Fruit fly (Drosophila melanogaster): ENCODE data around the gene CG13131.

CG13131 gene

DNA sequence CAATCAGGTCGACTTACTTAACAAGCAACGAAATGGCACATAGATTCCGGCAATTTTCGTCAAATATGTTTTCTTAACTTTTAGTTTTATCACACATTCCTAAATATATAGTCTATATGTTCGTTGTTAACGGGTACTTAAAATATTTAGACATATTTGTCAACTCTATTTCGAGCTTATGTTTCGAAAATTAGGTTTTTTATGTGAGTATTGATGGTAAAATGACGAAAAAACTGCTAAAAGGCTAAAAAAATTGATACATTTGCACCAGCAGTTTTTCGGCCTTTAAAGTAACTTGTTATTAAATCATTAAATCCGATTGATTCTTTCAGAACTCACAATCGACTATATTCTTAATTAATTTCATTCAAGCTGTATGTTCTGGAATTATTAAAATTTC is at the start of gene CG13131:
Gene CG13131, minus strand, starts transcription at position 101 of the 400 bp plus-strand sequence.
- TF ChIP-seq noc (tag; optimal IDR thresholded peaks at IDR 0.05), result no peak

dm6 chr2L:10064754-10065153 is 47.5 kb upstream of the CG13131 start:
- TF ChIP-seq noc (tag; optimal IDR thresholded peaks at IDR 0.05), result no peak

dm6 chr2L:10061276-10061675 is 44.0 kb upstream of the CG13131 start:
- TF ChIP-seq noc (tag; optimal IDR thresholded peaks at IDR 0.05), result no peak

DNA sequence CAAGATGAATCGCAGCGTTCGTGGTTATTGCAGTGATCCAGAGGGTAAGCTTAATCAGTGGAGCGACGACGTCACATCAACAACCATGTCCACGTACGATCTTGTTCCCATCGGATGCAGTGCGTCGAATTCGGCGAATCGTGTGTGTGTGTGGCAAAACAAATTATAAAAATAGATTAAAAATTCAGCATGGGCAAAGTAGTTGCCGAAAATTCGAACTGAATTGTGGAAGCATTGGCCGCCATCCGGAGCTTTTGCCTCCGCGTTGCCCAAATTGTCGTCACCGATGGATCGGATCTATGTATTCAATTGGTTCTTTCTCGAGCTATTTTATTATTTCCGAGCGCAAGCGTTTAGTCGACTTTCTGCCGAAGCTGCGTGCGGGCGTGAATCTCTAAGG is 43.3 kb upstream of the CG13131 start, which contains the start of gene Spn31A:
Gene Spn31A, plus strand, starts transcription at position 301 of the 400 bp plus-strand sequence.
- no peak for TF ChIP-seq noc (tag; optimal IDR thresholded peaks at IDR 0.05)

DNA sequence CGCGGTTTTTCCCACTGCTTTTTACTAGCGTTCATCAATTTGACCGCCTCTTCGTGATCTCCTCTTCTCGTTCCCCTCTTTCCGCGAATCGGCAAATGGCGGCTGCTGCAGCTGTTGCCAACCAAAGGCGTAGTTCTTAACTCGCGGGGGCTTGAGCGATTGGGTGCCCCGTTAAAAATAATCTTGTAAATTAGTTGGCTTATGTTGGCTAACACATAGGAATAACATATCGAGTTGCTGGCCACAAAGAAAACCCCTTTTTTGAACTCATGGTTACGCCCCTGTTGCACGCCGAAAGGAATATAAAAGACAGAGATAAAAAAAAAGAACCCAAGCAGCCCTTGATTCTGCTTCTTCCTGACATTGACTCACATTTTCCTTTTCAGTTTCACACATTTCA is 40.0 kb upstream of the CG13131 start:
- TF ChIP-seq noc (tag; optimal IDR thresholded peaks at IDR 0.05), result no peak

- no peak for TF ChIP-seq noc (tag; optimal IDR thresholded peaks at IDR 0.05)
These were observed 39.4 kb upstream of the CG13131 start, which contains the start of gene Pen for dm6 chr2L:10056705-10057104. Gene Pen (plus strand): TSS chr2L:10056900.

dm6 chr2L:10053583-10054263 is 36.5 kb upstream of the CG13131 start, which contains the start of gene Cpr31A:
Gene Cpr31A (plus strand): TSS chr2L:10054213.
- no peak for TF ChIP-seq noc (tag; optimal IDR thresholded peaks at IDR 0.05)

- TF ChIP-seq noc (tag; optimal IDR thresholded peaks at IDR 0.05), result no peak
These were observed 32.0 kb upstream of the CG13131 start, which contains the start of gene CG33301 for dm6 chr2L:10049280-10049679. Gene CG33301 (plus strand): TSS chr2L:10049580.

- no peak for TF ChIP-seq noc (tag; optimal IDR thresholded peaks at IDR 0.05)
These were observed 18.6 kb upstream of the CG13131 start for dm6 chr2L:10035786-10036364.

dm6 chr2L:10033410-10033809 is 16.1 kb upstream of the CG13131 start:
- no peak for TF ChIP-seq noc (tag; optimal IDR thresholded peaks at IDR 0.05)

dm6 chr2L:10032415-10032814 is 15.2 kb upstream of the CG13131 start, which contains the start of gene obst-B:
Gene obst-B (plus strand): TSS chr2L:10032690.
- no peak for TF ChIP-seq noc (tag; optimal IDR thresholded peaks at IDR 0.05)

- no peak for TF ChIP-seq noc (tag; optimal IDR thresholded peaks at IDR 0.05)
These were observed 9.1 kb upstream of the CG13131 start, which contains the start of gene CG13127 for dm6 chr2L:10026376-10026775. Gene CG13127 (plus strand): TSS chr2L:10026676.

dm6 chr2L:10009800-10010658 is 7.2 kb downstream of the CG13131 start:
- peak; percentile 99 for TF ChIP-seq noc (tag; optimal IDR thresholded peaks at IDR 0.05)

dm6 chr2L:10009293-10009695 is 8.0 kb downstream of the CG13131 start, which contains the start of gene Trp1:
Gene Trp1 (plus strand): TSS chr2L:10009381.
- no peak for TF ChIP-seq noc (tag; optimal IDR thresholded peaks at IDR 0.05)

- no peak for TF ChIP-seq noc (tag; optimal IDR thresholded peaks at IDR 0.05)
These were observed 12.7 kb downstream of the CG13131 start for dm6 chr2L:10004574-10004973.

dm6 chr2L:10003593-10003992 is 13.7 kb downstream of the CG13131 start, which contains the start of gene Ndf:
Gene Ndf (plus strand): TSS chr2L:10003832.
- peak; percentile 9 for TF ChIP-seq noc (tag; optimal IDR thresholded peaks at IDR 0.05)
